Fruit fly (Drosophila melanogaster): Measurements from ENCODE around the gene CG32276.

CG32276 gene

dm6 chr3L:3198447-3199402 lies at the start of gene CG32276, which contains the start of gene gry:
TSS of gene CG32276 (minus strand) at chr3L:3199047.
TSS of gene gry (plus strand) at chr3L:3199090.
- TF ChIP-seq psq (optimal IDR thresholded peaks at IDR 0.05): no peak
- no peak for TF ChIP-seq h (optimal IDR thresholded peaks at IDR 0.05)
- no peak for TF ChIP-seq insv (optimal IDR thresholded peaks at IDR 0.05)
- TF ChIP-seq ttk (optimal IDR thresholded peaks at IDR 0.05): no peak
- no peak for TF ChIP-seq Sin3A (optimal IDR thresholded peaks at IDR 0.05)
- no peak for TF ChIP-seq Myc (optimal IDR thresholded peaks at IDR 0.05)

dm6 chr3L:3247130-3248065 lies 48.6 kb upstream of the CG32276 start, which contains the start of gene CG43389:
TSS of gene CG43389 (plus strand) at chr3L:3248015.
- TF ChIP-seq Sin3A (optimal IDR thresholded peaks at IDR 0.05) (no peak), Myc (optimal IDR thresholded peaks at IDR 0.05) (no peak), h (optimal IDR thresholded peaks at IDR 0.05) (no peak), psq (optimal IDR thresholded peaks at IDR 0.05) (no peak), ttk (optimal IDR thresholded peaks at IDR 0.05) (no peak), insv (optimal IDR thresholded peaks at IDR 0.05) (no peak)

DNA sequence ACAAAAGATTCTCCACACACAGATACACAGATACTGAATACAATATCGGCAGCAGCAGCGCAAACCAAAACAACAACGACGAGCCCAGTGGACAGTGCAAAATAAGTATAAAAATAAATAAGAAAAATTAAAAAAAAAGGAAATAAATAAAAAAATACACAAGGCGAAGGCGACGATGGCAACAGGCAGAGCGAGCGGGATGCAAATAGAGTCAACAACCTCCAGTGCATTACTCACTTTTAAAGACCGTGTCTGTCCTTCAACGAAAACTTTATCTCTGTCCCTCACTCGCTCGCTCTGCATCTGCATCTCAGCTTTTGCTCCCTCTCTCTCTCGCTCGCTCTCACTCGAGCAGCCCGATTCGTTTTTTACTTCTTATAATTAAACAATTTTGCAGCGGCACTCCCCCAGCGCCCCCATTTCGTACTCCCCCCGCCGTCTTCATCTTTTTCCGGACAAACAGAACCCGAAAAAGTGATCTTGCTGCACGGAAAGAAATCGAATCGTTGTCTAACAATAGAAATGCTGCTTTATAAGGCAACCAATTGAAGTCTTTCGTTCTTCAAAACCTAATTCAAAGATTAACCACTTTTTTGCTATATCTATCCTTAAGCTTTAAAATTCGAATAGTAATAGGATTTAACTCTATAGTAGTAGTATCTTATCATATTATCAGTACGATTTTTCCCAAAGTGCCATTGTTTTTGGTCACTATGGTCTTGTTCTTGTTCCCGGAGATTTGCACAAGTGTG lies 47.7 kb upstream of the CG32276 start:
- TF ChIP-seq h (optimal IDR thresholded peaks at IDR 0.05) (no peak), insv (optimal IDR thresholded peaks at IDR 0.05) (no peak), Sin3A (optimal IDR thresholded peaks at IDR 0.05) (no peak), psq (optimal IDR thresholded peaks at IDR 0.05) (no peak), ttk (optimal IDR thresholded peaks at IDR 0.05) (no peak), Myc (optimal IDR thresholded peaks at IDR 0.05) (no peak)

- TF ChIP-seq psq (optimal IDR thresholded peaks at IDR 0.05) (no peak), Sin3A (optimal IDR thresholded peaks at IDR 0.05) (no peak), h (optimal IDR thresholded peaks at IDR 0.05) (no peak), ttk (optimal IDR thresholded peaks at IDR 0.05) (no peak), Myc (optimal IDR thresholded peaks at IDR 0.05) (no peak), insv (optimal IDR thresholded peaks at IDR 0.05) (no peak)
These were observed 46.3 kb upstream of the CG32276 start for dm6 chr3L:3245189-3245588.

- TF ChIP-seq Myc (optimal IDR thresholded peaks at IDR 0.05): no peak
- no peak for TF ChIP-seq Sin3A (optimal IDR thresholded peaks at IDR 0.05)
- TF ChIP-seq ttk (optimal IDR thresholded peaks at IDR 0.05): no peak
- no peak for TF ChIP-seq insv (optimal IDR thresholded peaks at IDR 0.05)
- no peak for TF ChIP-seq psq (optimal IDR thresholded peaks at IDR 0.05)
- TF ChIP-seq h (optimal IDR thresholded peaks at IDR 0.05): no peak
These were observed 45.6 kb upstream of the CG32276 start, which contains the start of gene CG12078 for dm6 chr3L:3244244-3245144. TSS of gene CG12078 (minus strand) at chr3L:3244294.

DNA sequence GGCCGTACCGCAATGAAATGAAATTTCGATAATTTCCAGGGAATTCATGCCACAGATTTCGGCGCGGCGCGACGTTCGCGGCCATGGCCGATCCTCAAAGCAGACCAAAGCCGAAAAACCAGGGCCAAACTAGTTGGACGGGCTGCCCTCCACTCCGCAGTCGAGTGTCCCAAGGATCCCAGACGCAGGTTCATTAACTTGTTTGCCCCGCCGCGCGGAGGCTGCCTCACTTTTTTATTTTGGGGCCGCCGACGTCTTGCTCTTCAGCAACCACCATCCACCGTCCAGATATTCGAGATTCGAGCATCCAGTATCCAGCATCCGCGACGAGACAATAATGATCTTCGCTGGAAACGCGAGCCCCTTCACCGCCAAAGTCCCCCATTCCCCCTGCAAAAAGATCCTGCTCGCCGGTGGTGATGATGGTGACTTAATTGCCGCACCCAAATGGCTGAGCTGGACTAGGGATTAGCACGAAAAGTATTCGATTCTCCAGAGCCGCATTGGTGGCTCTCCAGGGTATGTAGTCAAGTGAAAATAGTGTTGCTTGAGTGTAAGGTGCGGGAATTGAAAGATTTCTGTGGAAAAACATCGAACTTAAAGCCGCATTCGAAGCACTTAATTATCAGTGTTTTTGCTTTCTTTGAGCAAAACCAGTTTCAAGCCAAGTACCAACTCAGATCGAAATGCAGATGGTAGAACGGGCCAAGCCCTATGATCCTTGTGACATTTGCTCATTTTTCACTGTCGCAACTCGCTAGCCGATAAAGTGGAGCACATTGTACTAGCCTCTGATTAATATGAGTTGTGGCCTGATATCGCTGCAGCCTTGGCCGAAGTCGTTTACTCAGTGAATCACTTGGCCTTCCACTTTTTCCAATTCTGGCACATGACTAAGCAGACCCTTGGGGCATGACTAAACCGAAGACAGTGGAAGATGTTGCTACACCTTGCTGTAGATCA lies 43.6 kb upstream of the CG32276 start:
- no peak for TF ChIP-seq h (optimal IDR thresholded peaks at IDR 0.05)
- no peak for TF ChIP-seq Myc (optimal IDR thresholded peaks at IDR 0.05)
- TF ChIP-seq ttk (optimal IDR thresholded peaks at IDR 0.05): no peak
- TF ChIP-seq Sin3A (optimal IDR thresholded peaks at IDR 0.05): no peak
- TF ChIP-seq insv (optimal IDR thresholded peaks at IDR 0.05): no peak
- no peak for TF ChIP-seq psq (optimal IDR thresholded peaks at IDR 0.05)

DNA sequence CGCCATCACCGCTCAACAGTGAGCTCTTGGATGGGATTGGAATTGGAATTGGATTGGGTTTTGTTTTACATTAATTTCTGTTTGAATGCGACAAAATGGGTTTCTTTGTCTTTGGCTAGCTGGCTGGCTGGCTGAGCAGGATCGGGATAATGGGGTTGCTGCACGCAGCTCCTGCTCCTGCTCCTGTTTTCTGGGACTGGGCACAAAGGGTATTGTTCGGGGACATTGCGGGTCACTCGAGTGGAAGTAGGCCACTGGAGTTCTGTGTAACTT lies 42.5 kb upstream of the CG32276 start:
- TF ChIP-seq psq (optimal IDR thresholded peaks at IDR 0.05) (no peak), Sin3A (optimal IDR thresholded peaks at IDR 0.05) (no peak), Myc (optimal IDR thresholded peaks at IDR 0.05) (no peak), ttk (optimal IDR thresholded peaks at IDR 0.05) (no peak), insv (optimal IDR thresholded peaks at IDR 0.05) (no peak), h (optimal IDR thresholded peaks at IDR 0.05) (no peak)

DNA sequence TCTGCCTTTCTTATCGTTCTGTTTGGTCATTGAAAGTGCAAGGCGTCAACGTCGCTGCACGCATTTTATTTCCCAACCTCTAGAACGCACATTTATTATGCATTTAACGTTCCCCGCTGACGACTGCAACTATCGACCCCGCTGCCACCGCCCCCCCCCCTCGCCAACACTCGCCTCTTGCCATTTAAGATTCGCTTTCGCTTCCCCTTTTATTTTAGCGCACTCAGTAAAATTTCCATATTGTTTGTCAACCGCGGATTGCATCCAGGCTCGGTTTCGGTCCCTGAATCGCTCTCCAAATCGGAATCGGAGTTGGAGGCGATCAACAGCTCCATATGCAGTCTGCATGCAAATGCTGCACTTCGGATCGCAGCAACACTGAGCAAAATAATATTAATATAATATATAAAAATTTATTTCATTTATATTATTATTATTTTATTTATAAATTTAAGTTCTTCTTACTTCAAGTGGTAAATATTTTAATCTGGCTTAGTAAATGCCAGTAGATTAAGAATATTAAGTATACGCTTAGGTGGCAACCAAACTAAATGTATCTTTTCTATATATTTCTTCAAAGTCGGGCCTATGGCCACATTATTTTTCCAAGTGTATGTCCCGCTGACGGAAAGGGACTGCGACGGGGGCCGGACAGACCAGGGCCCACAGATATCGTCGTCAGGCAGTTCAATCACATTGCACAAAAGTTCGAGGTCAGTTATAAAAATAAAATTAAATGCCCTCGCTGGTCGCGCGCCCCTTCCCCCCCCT lies 41.9 kb upstream of the CG32276 start:
- no peak for TF ChIP-seq Myc (optimal IDR thresholded peaks at IDR 0.05)
- no peak for TF ChIP-seq ttk (optimal IDR thresholded peaks at IDR 0.05)
- TF ChIP-seq psq (optimal IDR thresholded peaks at IDR 0.05): no peak
- TF ChIP-seq insv (optimal IDR thresholded peaks at IDR 0.05): no peak
- TF ChIP-seq Sin3A (optimal IDR thresholded peaks at IDR 0.05): no peak
- no peak for TF ChIP-seq h (optimal IDR thresholded peaks at IDR 0.05)
